Fruit fly (Drosophila melanogaster) whole organism, embryonic: ENCODE results near the gene caup.

Source experiments
- B-H1 ChIP-seq: fragments of 200-800 bp; sonication (Bioruptor generic); IDR thresholded peaks from 3 replicates; pipeline ENCODE4 v1.3.6; 2022; ENCODE audit warnings: missing biosample characterization, missing genetic modification characterization
- B-H2 ChIP-seq: fragments of 200-800 bp; sonication (Bioruptor generic); optimal IDR thresholded peaks from 2 replicates; lab custom pipeline; 2018; ENCODE audit warnings: missing biosample characterization, mild to moderate bottlenecking, missing genetic modification characterization
- BEAF-32 ChIP-seq: fragments of 200-800 bp; sonication (Bioruptor generic); optimal IDR thresholded peaks from 3 replicates; lab custom pipeline; 2017; ENCODE audit warnings: missing biosample characterization, missing genetic modification characterization, mild to moderate bottlenecking, moderate library complexity, missing genetic modification reagents
- CG10543 ChIP-seq: fragments of 200-800 bp; sonication (Bioruptor generic); optimal IDR thresholded peaks from 3 replicates; lab custom pipeline; 2017; ENCODE audit warnings: missing biosample characterization, mild to moderate bottlenecking, missing genetic modification characterization, moderate library complexity
- CG12219 ChIP-seq: fragments of 200-800 bp; sonication (Bioruptor generic); optimal IDR thresholded peaks from 3 replicates; lab custom pipeline; 2018; ENCODE audit warnings: missing biosample characterization, mild to moderate bottlenecking, missing genetic modification characterization
- CG12299 ChIP-seq: fragments of 200-800 bp; sonication (Bioruptor generic); optimal IDR thresholded peaks from 2 replicates; lab custom pipeline; 2018; ENCODE audit warnings: missing biosample characterization, mild to moderate bottlenecking, missing genetic modification characterization
- CG15073 ChIP-seq: fragments of 200-800 bp; sonication (Bioruptor generic); optimal IDR thresholded peaks from 2 replicates; lab custom pipeline; 2016; ENCODE audit warnings: missing biosample characterization, missing genetic modification characterization
- CG15696 ChIP-seq: fragments of 200-800 bp; sonication (Bioruptor generic); optimal IDR thresholded peaks from 2 replicates; lab custom pipeline; 2019; ENCODE audit warnings: missing biosample characterization, mild to moderate bottlenecking, missing genetic modification characterization, moderate library complexity
- CG16815 ChIP-seq: fragments of 200-800 bp; sonication (Bioruptor generic); optimal IDR thresholded peaks from 3 replicates; lab custom pipeline; 2017; ENCODE audit warnings: missing biosample characterization, mild to moderate bottlenecking, missing genetic modification characterization
- CG17361 ChIP-seq: fragments of 200-800 bp; sonication (Bioruptor generic); IDR thresholded peaks from 3 replicates; pipeline ENCODE4 v1.3.6; 2022; ENCODE audit warnings: missing biosample characterization, missing genetic modification characterization
- CG17612 ChIP-seq: fragments of 200-800 bp; sonication (Bioruptor generic); IDR thresholded peaks from 2 replicates; pipeline ENCODE4 v1.3.6; 2022; ENCODE audit warnings: missing biosample characterization, missing genetic modification characterization
- CG17829 ChIP-seq: fragments of 200-800 bp; optimal IDR thresholded peaks from 2 replicates; lab custom pipeline; 2019; ENCODE audit warnings: missing biosample characterization, mild to moderate bottlenecking, missing genetic modification characterization, moderate library complexity
- CG18262 ChIP-seq: fragments of 200-800 bp; optimal IDR thresholded peaks from 3 replicates; lab custom pipeline; 2019; ENCODE audit warnings: missing biosample characterization, mild to moderate bottlenecking, missing genetic modification characterization, moderate library complexity
- CG2116 ChIP-seq: fragments of 200-800 bp; sonication (Bioruptor generic); optimal IDR thresholded peaks from 3 replicates; lab custom pipeline; 2018; ENCODE audit warnings: missing biosample characterization, mild to moderate bottlenecking, missing genetic modification characterization
- CG31365 ChIP-seq: fragments of 200-800 bp; sonication (Bioruptor generic); optimal IDR thresholded peaks from 2 replicates; lab custom pipeline; 2018; ENCODE audit warnings: missing biosample characterization, mild to moderate bottlenecking, missing genetic modification characterization
- CG31441 ChIP-seq: fragments of 200-800 bp; sonication (Bioruptor generic); IDR thresholded peaks from 2 replicates; pipeline ENCODE4 v1.3.6; 2022; ENCODE audit warnings: missing biosample characterization, missing genetic modification characterization
- CG32532 ChIP-seq: fragments of 200-800 bp; sonication (Bioruptor generic); IDR thresholded peaks from 2 replicates; pipeline ENCODE4 v1.3.6; 2022; ENCODE audit warnings: missing biosample characterization, missing genetic modification characterization
- CG33213 ChIP-seq: fragments of 200-800 bp; sonication (Bioruptor generic); optimal IDR thresholded peaks from 3 replicates; lab custom pipeline; 2016; ENCODE audit warnings: missing biosample characterization, missing genetic modification characterization
- CG4404 ChIP-seq: fragments of 200-800 bp; sonication (Bioruptor generic); IDR thresholded peaks from 2 replicates; pipeline ENCODE4 v1.3.6; 2022; ENCODE audit warnings: missing biosample characterization, missing genetic modification characterization
- CG5953 ChIP-seq: fragments of 200-800 bp; sonication (Bioruptor generic); IDR thresholded peaks from 2 replicates; pipeline ENCODE4 v1.3.6; 2022; ENCODE audit warnings: missing biosample characterization, missing genetic modification characterization
- CG8089 ChIP-seq: fragments of 200-800 bp; sonication (Bioruptor generic); optimal IDR thresholded peaks from 3 replicates; lab custom pipeline; 2016; ENCODE audit warnings: missing biosample characterization, missing genetic modification characterization
- CG8359 ChIP-seq: fragments of 200-800 bp; sonication (Bioruptor generic); optimal IDR thresholded peaks from 2 replicates; lab custom pipeline; 2017; ENCODE audit warnings: missing biosample characterization, mild to moderate bottlenecking, missing genetic modification characterization, borderline replicate concordance
- Elba2 ChIP-seq: fragments of 200-800 bp; sonication (Bioruptor generic); optimal IDR thresholded peaks from 3 replicates; lab custom pipeline; 2016; ENCODE audit warnings: missing biosample characterization, missing genetic modification characterization
- Ets65A ChIP-seq: fragments of 200-800 bp; sonication (Bioruptor generic); peaks from one replicate; lab custom pipeline; 2016; ENCODE audit warnings: missing biosample characterization, missing genetic modification characterization
- Fer1 ChIP-seq: fragments of 200-800 bp; sonication (Bioruptor generic); optimal IDR thresholded peaks from 2 replicates; lab custom pipeline; 2017; ENCODE audit warnings: missing biosample characterization, mild to moderate bottlenecking, missing genetic modification characterization
- Lhr ChIP-seq: fragments of 200-800 bp; sonication (Bioruptor generic); optimal IDR thresholded peaks from 3 replicates; lab custom pipeline; 2017; ENCODE audit warnings: mild to moderate bottlenecking, missing biosample characterization, missing genetic modification reagents, missing genetic modification characterization
- Med ChIP-seq: fragments of 200-800 bp; sonication (Bioruptor generic); peaks from one replicate; lab custom pipeline; 2016; ENCODE audit warnings: missing biosample characterization, missing genetic modification characterization, mild to moderate bottlenecking, inconsistent platforms, moderate library complexity
- Oli ChIP-seq: fragments of 200-800 bp; sonication (Bioruptor generic); optimal IDR thresholded peaks from 2 replicates; lab custom pipeline; 2018; ENCODE audit warnings: missing biosample characterization, mild to moderate bottlenecking, missing genetic modification characterization, moderate library complexity
- Rfx ChIP-seq: fragments of 200-800 bp; sonication (Bioruptor generic); IDR thresholded peaks from 2 replicates; pipeline ENCODE4 v1.3.6; 2022; ENCODE audit warnings: missing biosample characterization, missing genetic modification characterization
- Stat92E ChIP-seq, 3 experiments: fragments of >200 bp in 2 of 3; fragments of 200-800 bp in 1 of 3; sonication (Bioruptor generic) in 1 of 3; optimal IDR thresholded peaks; 2 replicates each; lab custom pipeline; 2017 to 2019; ENCODE audit warnings: missing biosample characterization in 3 of 3, missing genetic modification characterization in 3 of 3, mild to moderate bottlenecking in 1 of 3, moderate library complexity in 1 of 3
- Taf1 ChIP-seq: fragments of 200-800 bp; sonication (Bioruptor generic); IDR thresholded peaks from 2 replicates; pipeline ENCODE4 v1.3.6; 2022; ENCODE audit warnings: missing biosample characterization, missing genetic modification characterization
- ato ChIP-seq: fragments of 200-800 bp; sonication (Bioruptor generic); IDR thresholded peaks from 2 replicates; pipeline ENCODE4 v1.3.6; 2022; ENCODE audit warnings: missing biosample characterization, missing genetic modification characterization; ENCODE audit not compliant: partially characterized antibody
- bab2 ChIP-seq: fragments of 200-800 bp; sonication (Bioruptor generic); optimal IDR thresholded peaks from 2 replicates; lab custom pipeline; 2016; ENCODE audit warnings: missing biosample characterization, missing genetic modification characterization
- bcd ChIP-seq: fragments of 200-800 bp; sonication (Bioruptor generic); optimal IDR thresholded peaks from 2 replicates; lab custom pipeline; 2017; ENCODE audit warnings: missing biosample characterization, mild to moderate bottlenecking, missing genetic modification characterization
- cad ChIP-seq: fragments of >200 bp; optimal IDR thresholded peaks from 2 replicates; lab custom pipeline; 2017; ENCODE audit warnings: missing biosample characterization, missing genetic modification characterization
- cg ChIP-seq: fragments of 200-800 bp; sonication (Bioruptor generic); optimal IDR thresholded peaks from 3 replicates; lab custom pipeline; 2019; ENCODE audit warnings: missing biosample characterization, mild to moderate bottlenecking, missing genetic modification characterization, moderate library complexity
- cwo ChIP-seq: fragments of 200-800 bp; sonication (Bioruptor generic); optimal IDR thresholded peaks from 3 replicates; lab custom pipeline; 2017; ENCODE audit warnings: missing biosample characterization, missing genetic modification characterization, mild to moderate bottlenecking, moderate library complexity, missing genetic modification reagents
- da ChIP-seq: fragments of 200-800 bp; sonication (Bioruptor generic); optimal IDR thresholded peaks from 2 replicates; lab custom pipeline; 2016; ENCODE audit warnings: missing biosample characterization, missing genetic modification characterization
- dmrt11E ChIP-seq: fragments of 200-800 bp; sonication (Bioruptor generic); optimal IDR thresholded peaks from 3 replicates; lab custom pipeline; 2018; ENCODE audit warnings: missing biosample characterization, mild to moderate bottlenecking, missing genetic modification characterization, moderate library complexity
- ewg ChIP-seq: fragments of 200-800 bp; sonication (Bioruptor generic); optimal IDR thresholded peaks from 3 replicates; lab custom pipeline; 2017; ENCODE audit warnings: mild to moderate bottlenecking, missing biosample characterization, missing genetic modification reagents, missing genetic modification characterization
- eyg ChIP-seq: fragments of 200-800 bp; sonication (Bioruptor generic); optimal IDR thresholded peaks from 3 replicates; lab custom pipeline; 2016; ENCODE audit warnings: missing biosample characterization, missing genetic modification characterization
- gsb-n ChIP-seq: fragments of 200-800 bp; sonication (Bioruptor generic); optimal IDR thresholded peaks from 3 replicates; lab custom pipeline; 2018; ENCODE audit warnings: missing biosample characterization, mild to moderate bottlenecking, missing genetic modification characterization
- insv ChIP-seq, 2 experiments: fragments of 200-800 bp; sonication (Bioruptor generic); optimal IDR thresholded peaks; 3 replicates each; lab custom pipeline; 2016 to 2018; ENCODE audit warnings: missing biosample characterization in 2 of 2, missing genetic modification characterization in 2 of 2
- jumu ChIP-seq: fragments of 200-800 bp; sonication (Bioruptor generic); optimal IDR thresholded peaks from 3 replicates; lab custom pipeline; 2016; ENCODE audit warnings: missing biosample characterization, missing genetic modification characterization
- luna ChIP-seq: fragments of 200-800 bp; sonication (Bioruptor generic); optimal IDR thresholded peaks from 2 replicates; lab custom pipeline; 2016; ENCODE audit warnings: missing biosample characterization, missing genetic modification characterization
- mam ChIP-seq: fragments of 200-800 bp; sonication (Bioruptor generic); optimal IDR thresholded peaks from 3 replicates; lab custom pipeline; 2016; ENCODE audit warnings: missing biosample characterization, missing genetic modification characterization
- pho ChIP-seq: fragments of 200-800 bp; sonication (Bioruptor generic); optimal IDR thresholded peaks from 2 replicates; lab custom pipeline; 2016; ENCODE audit warnings: missing biosample characterization, missing genetic modification characterization
- pita ChIP-seq: fragments of 200-800 bp; sonication (Bioruptor generic); optimal IDR thresholded peaks from 2 replicates; lab custom pipeline; 2017; ENCODE audit warnings: missing biosample characterization, mild to moderate bottlenecking, missing genetic modification characterization
- sens ChIP-seq: fragments of 200-800 bp; sonication (Bioruptor generic); peaks from one replicate; lab custom pipeline; 2016; ENCODE audit warnings: missing biosample characterization, missing genetic modification characterization
- slp2 ChIP-seq: fragments of 200-800 bp; sonication (Bioruptor generic); optimal IDR thresholded peaks from 2 replicates; lab custom pipeline; 2016; ENCODE audit warnings: missing biosample characterization, missing genetic modification characterization
- zf30C ChIP-seq: fragments of 200-800 bp; sonication (Bioruptor generic); optimal IDR thresholded peaks from 3 replicates; lab custom pipeline; 2018; ENCODE audit warnings: missing biosample characterization, mild to moderate bottlenecking, missing genetic modification characterization

The caup gene

DNA sequence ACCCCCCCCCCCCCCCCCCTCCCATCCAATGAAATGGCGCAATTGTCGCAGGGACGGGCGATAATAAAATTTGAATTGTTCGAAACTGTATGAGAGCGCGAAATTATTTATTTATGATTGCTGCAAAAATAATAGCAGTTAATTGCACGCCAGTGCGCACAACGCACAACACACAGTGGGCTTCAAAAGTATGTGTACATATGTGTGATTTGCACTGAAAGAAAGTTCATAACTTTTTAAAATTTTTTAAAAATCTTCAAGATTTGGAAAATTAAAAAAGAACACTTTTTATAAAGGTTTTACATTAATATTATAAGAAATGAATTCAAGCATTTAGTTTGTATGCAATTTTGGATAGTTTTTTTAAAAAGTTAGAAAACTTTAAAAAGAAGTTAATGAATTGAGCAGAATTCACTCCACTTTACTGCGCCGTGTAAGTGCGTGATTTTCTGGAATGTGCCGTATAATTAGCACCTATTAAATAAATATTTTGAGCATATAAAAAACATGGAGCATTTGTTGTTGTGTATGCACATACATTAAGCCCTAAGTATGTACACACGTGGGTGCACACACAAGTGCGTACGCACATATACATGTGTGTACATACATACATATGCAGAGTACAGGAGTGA, 19.3 kb upstream of the caup start (continued):
- TF ChIP-seq CG31441 (GFP tag; lab: Robert Waterston, UW) (no peak), insv (GFP tag; optimal IDR thresholded peaks at IDR 0.05; lab: Kevin White, UChicago) (no peak), cwo (GFP tag; lab: Kevin White, UChicago) (no peak), Elba2 (GFP tag; lab: Kevin White, UChicago) (no peak), cad (GFP tag; lab: Kevin White, UChicago) (no peak), Rfx (GFP tag; lab: Robert Waterston, UW) (no peak), bab2 (no peak), gsb-n (peak; percentile 10), CG16815 (GFP tag; lab: Kevin White, UChicago) (peak; percentile 18), zf30C (peak; percentile 44), CG15696 (tag; lab: Kevin White, UChicago) (peak; percentile 15), Med (GFP tag; lab: Kevin White, UChicago) (no peak), CG17829 (peak; percentile 38), slp2 (no peak), CG18262 (tag; lab: Kevin White, UChicago) (peak; percentile 65), CG8089 (GFP tag; lab: Kevin White, UChicago) (no peak), Ets65A (GFP tag; lab: Kevin White, UChicago) (no peak), pita (no peak), CG31365 (tag; lab: Kevin White, UChicago) (no peak), CG8359 (no peak), dmrt11E (tag; lab: Kevin White, UChicago) (peak; percentile 69), luna (GFP tag; lab: Kevin White, UChicago) (no peak), CG12219 (GFP tag; lab: Kevin White, UChicago) (no peak), sens (GFP tag; lab: Kevin White, UChicago) (peak; percentile 69), CG12299 (tag; lab: Kevin White, UChicago) (no peak), bcd (no peak), CG10543 (GFP tag; lab: Kevin White, UChicago) (no peak), CG33213 (GFP tag; lab: Kevin White, UChicago) (no peak), CG17361 (peak; percentile 60), CG15073 (GFP tag; lab: Kevin White, UChicago) (no peak), Fer1 (GFP tag; lab: Kevin White, UChicago) (no peak), jumu (no peak), ewg (GFP tag; lab: Kevin White, UChicago) (no peak), B-H2 (no peak), da (GFP tag; lab: Kevin White, UChicago) (no peak), mam (GFP tag; lab: Kevin White, UChicago) (no peak), Oli (tag; lab: Kevin White, UChicago) (peak; percentile 18), pho (no peak), Lhr (GFP tag; lab: Kevin White, UChicago) (no peak), Taf1 (GFP tag; lab: Robert Waterston, UW) (no peak), CG2116 (GFP tag; lab: Kevin White, UChicago) (no peak), B-H1 (GFP tag; lab: Robert Waterston, UW) (no peak), cg (GFP tag; lab: Kevin White, UChicago) (peak; percentile 42), CG5953 (GFP tag; lab: Robert Waterston, UW) (no peak), CG32532 (GFP tag; lab: Robert Waterston, UW) (no peak), BEAF-32 (no peak), ato (GFP tag; lab: Robert Waterston, UW) (no peak), CG17612 (GFP tag; lab: Robert Waterston, UW) (no peak), Stat92E (GFP tag; optimal IDR thresholded peaks at IDR 0.05; lab: Kevin White, UChicago) (no peak), CG4404 (GFP tag; lab: Robert Waterston, UW) (no peak), eyg (GFP tag; lab: Kevin White, UChicago) (no peak)
